Fruit fly (Drosophila melanogaster) whole organism, embryonic: Measurements from ENCODE around the gene CG15643.

Experiments used
- BEAF-32 ChIP-seq: fragments of 200-800 bp; sonication (Bioruptor generic); optimal IDR thresholded peaks from 3 replicates; lab custom pipeline; 2017; ENCODE audit warnings: missing biosample characterization, missing genetic modification characterization, mild to moderate bottlenecking, moderate library complexity, missing genetic modification reagents
- CG11247 ChIP-seq: fragments of 200-800 bp; sonication (Bioruptor generic); IDR thresholded peaks from 2 replicates; pipeline ENCODE4 v1.3.6; 2022; ENCODE audit warnings: missing biosample characterization, missing genetic modification characterization
- CG11504 ChIP-seq: fragments of 200-800 bp; sonication (Bioruptor generic); optimal IDR thresholded peaks from 3 replicates; lab custom pipeline; 2019; ENCODE audit warnings: missing biosample characterization, mild to moderate bottlenecking, missing genetic modification characterization, moderate library complexity
- CG13424 ChIP-seq: fragments of 200-800 bp; sonication (Bioruptor generic); optimal IDR thresholded peaks from 2 replicates; lab custom pipeline; 2019; ENCODE audit warnings: missing biosample characterization, mild to moderate bottlenecking, missing genetic modification characterization, moderate library complexity
- CG13775 ChIP-seq: fragments of 200-800 bp; sonication (Bioruptor generic); optimal IDR thresholded peaks from 3 replicates; lab custom pipeline; 2017; ENCODE audit warnings: missing biosample characterization, mild to moderate bottlenecking, missing genetic modification characterization
- CG1603 ChIP-seq: fragments of 200-800 bp; sonication (Bioruptor generic); optimal IDR thresholded peaks from 2 replicates; lab custom pipeline; 2019; ENCODE audit warnings: missing biosample characterization, mild to moderate bottlenecking, missing genetic modification characterization, moderate library complexity
- CG17186 ChIP-seq: fragments of 200-800 bp; sonication (Bioruptor generic); optimal IDR thresholded peaks from 3 replicates; lab custom pipeline; 2017; ENCODE audit warnings: missing biosample characterization, missing genetic modification reagents, missing genetic modification characterization
- CG17361 ChIP-seq: fragments of 200-800 bp; sonication (Bioruptor generic); IDR thresholded peaks from 3 replicates; pipeline ENCODE4 v1.3.6; 2022; ENCODE audit warnings: missing biosample characterization, missing genetic modification characterization
- CG17829 ChIP-seq: fragments of 200-800 bp; optimal IDR thresholded peaks from 2 replicates; lab custom pipeline; 2019; ENCODE audit warnings: missing biosample characterization, mild to moderate bottlenecking, missing genetic modification characterization, moderate library complexity
- CG1832 ChIP-seq: fragments of 200-800 bp; sonication (Bioruptor generic); optimal IDR thresholded peaks from 2 replicates; lab custom pipeline; 2017; ENCODE audit warnings: missing biosample characterization, mild to moderate bottlenecking, missing genetic modification characterization, inconsistent platforms
- CG2712 ChIP-seq: fragments of 200-800 bp; optimal IDR thresholded peaks from 3 replicates; lab custom pipeline; 2019; ENCODE audit warnings: missing biosample characterization, mild to moderate bottlenecking, missing genetic modification characterization, moderate library complexity
- CG3281 ChIP-seq: fragments of 200-800 bp; sonication (Bioruptor generic); optimal IDR thresholded peaks from 3 replicates; lab custom pipeline; 2017; ENCODE audit warnings: missing biosample characterization, mild to moderate bottlenecking, missing genetic modification characterization
- CG3407 ChIP-seq: fragments of 200-800 bp; sonication (Bioruptor generic); optimal IDR thresholded peaks from 2 replicates; lab custom pipeline; 2018; ENCODE audit warnings: missing biosample characterization, mild to moderate bottlenecking, missing genetic modification characterization
- CG34422 ChIP-seq: fragments of 200-800 bp; sonication (Bioruptor generic); IDR thresholded peaks from 3 replicates; pipeline ENCODE4 v1.3.6; 2022; ENCODE audit warnings: missing biosample characterization, missing genetic modification characterization
- CG6791 ChIP-seq: fragments of 200-800 bp; sonication (Bioruptor generic); IDR thresholded peaks from 3 replicates; pipeline ENCODE4 v1.3.6; 2022; ENCODE audit warnings: missing biosample characterization, missing genetic modification characterization; ENCODE audit not compliant: partially characterized antibody
- CG6813 ChIP-seq: fragments of 200-800 bp; sonication (Bioruptor generic); optimal IDR thresholded peaks from 2 replicates; lab custom pipeline; 2017; ENCODE audit warnings: missing biosample characterization, missing genetic modification characterization, mild to moderate bottlenecking, moderate library complexity, missing genetic modification reagents
- CG7271 ChIP-seq: fragments of 200-800 bp; sonication (Bioruptor generic); optimal IDR thresholded peaks from 2 replicates; lab custom pipeline; 2018; ENCODE audit warnings: missing biosample characterization, mild to moderate bottlenecking, missing genetic modification characterization, moderate library complexity
- CG7745 ChIP-seq: fragments of 200-800 bp; sonication (Bioruptor generic); optimal IDR thresholded peaks from 2 replicates; lab custom pipeline; 2018; ENCODE audit warnings: missing biosample characterization, mild to moderate bottlenecking, missing genetic modification characterization, moderate library complexity
- CG7839 ChIP-seq: fragments of 200-800 bp; sonication (Bioruptor generic); optimal IDR thresholded peaks from 3 replicates; lab custom pipeline; 2018; ENCODE audit warnings: missing biosample characterization, mild to moderate bottlenecking, missing genetic modification characterization, moderate library complexity
- CG8359 ChIP-seq: fragments of 200-800 bp; sonication (Bioruptor generic); optimal IDR thresholded peaks from 2 replicates; lab custom pipeline; 2017; ENCODE audit warnings: missing biosample characterization, mild to moderate bottlenecking, missing genetic modification characterization, borderline replicate concordance
- CG9797 ChIP-seq: fragments of 200-800 bp; sonication (Bioruptor generic); optimal IDR thresholded peaks from 3 replicates; lab custom pipeline; 2018; ENCODE audit warnings: missing biosample characterization, mild to moderate bottlenecking, missing genetic modification characterization
- CTCF ChIP-seq: fragments of 200-800 bp; sonication (Bioruptor generic); optimal IDR thresholded peaks from 2 replicates; lab custom pipeline; 2017; ENCODE audit warnings: missing biosample characterization, mild to moderate bottlenecking, missing genetic modification characterization, moderate library complexity
- Deaf1 ChIP-seq: fragments of 200-800 bp; optimal IDR thresholded peaks from 3 replicates; lab custom pipeline; 2019; ENCODE audit warnings: missing biosample characterization, mild to moderate bottlenecking, missing genetic modification characterization, moderate library complexity
- Dp ChIP-seq: fragments of 200-800 bp; sonication (Bioruptor generic); optimal IDR thresholded peaks from 2 replicates; lab custom pipeline; 2018; ENCODE audit warnings: missing biosample characterization, mild to moderate bottlenecking, missing genetic modification characterization, moderate library complexity
- Hand ChIP-seq: fragments of 200-800 bp; sonication (Bioruptor generic); optimal IDR thresholded peaks from 2 replicates; lab custom pipeline; 2017; ENCODE audit warnings: mild to moderate bottlenecking, missing biosample characterization, missing genetic modification reagents, missing genetic modification characterization
- Jarid2 ChIP-seq: fragments of 200-800 bp; sonication (Bioruptor generic); optimal IDR thresholded peaks from 3 replicates; lab custom pipeline; 2017; ENCODE audit warnings: mild to moderate bottlenecking, missing biosample characterization, missing genetic modification reagents, missing genetic modification characterization
- Med ChIP-seq: fragments of 200-800 bp; sonication (Bioruptor generic); peaks from one replicate; lab custom pipeline; 2016; ENCODE audit warnings: missing biosample characterization, missing genetic modification characterization, mild to moderate bottlenecking, inconsistent platforms, moderate library complexity
- Pdp1 ChIP-seq, 2 experiments: fragments of 200-800 bp; sonication (Bioruptor generic); optimal IDR thresholded peaks; 3 replicates each; lab custom pipeline; 2016; ENCODE audit warnings: missing biosample characterization in 2 of 2, missing genetic modification characterization in 2 of 2, mild to moderate bottlenecking in 1 of 2, moderate library complexity in 1 of 2
- Ravus ChIP-seq: fragments of 200-800 bp; sonication (Bioruptor generic); IDR thresholded peaks from 2 replicates; pipeline ENCODE4 v1.3.6; 2022; ENCODE audit warnings: missing biosample characterization, missing genetic modification characterization
- Rfx ChIP-seq: fragments of 200-800 bp; sonication (Bioruptor generic); IDR thresholded peaks from 2 replicates; pipeline ENCODE4 v1.3.6; 2022; ENCODE audit warnings: missing biosample characterization, missing genetic modification characterization
- Rx ChIP-seq: fragments of 200-800 bp; sonication (Bioruptor generic); IDR thresholded peaks from 2 replicates; pipeline ENCODE4 v1.3.6; 2022; ENCODE audit warnings: missing biosample characterization, missing genetic modification characterization
- Sin3A ChIP-seq: fragments of >200 bp; optimal IDR thresholded peaks from 2 replicates; lab custom pipeline; 2018
- Sry-δ ChIP-seq: fragments of 200-800 bp; sonication (Bioruptor generic); optimal IDR thresholded peaks from 2 replicates; lab custom pipeline; 2016; ENCODE audit warnings: missing biosample characterization, missing genetic modification characterization
- amos ChIP-seq: fragments of 200-800 bp; sonication (Bioruptor generic); IDR thresholded peaks from 2 replicates; pipeline ENCODE4 v1.3.6; 2022; ENCODE audit warnings: missing biosample characterization, missing genetic modification characterization; ENCODE audit not compliant: partially characterized antibody
- ap ChIP-seq: fragments of 200-800 bp; sonication (Bioruptor generic); IDR thresholded peaks from 2 replicates; pipeline ENCODE4 v1.3.6; 2022; ENCODE audit warnings: missing biosample characterization, missing genetic modification characterization
- cg ChIP-seq: fragments of 200-800 bp; sonication (Bioruptor generic); optimal IDR thresholded peaks from 3 replicates; lab custom pipeline; 2019; ENCODE audit warnings: missing biosample characterization, mild to moderate bottlenecking, missing genetic modification characterization, moderate library complexity
- chm ChIP-seq: fragments of 200-800 bp; sonication (Bioruptor generic); IDR thresholded peaks from 2 replicates; pipeline ENCODE4 v1.3.6; 2022; ENCODE audit warnings: missing biosample characterization, missing genetic modification characterization
- crp ChIP-seq, 2 experiments: fragments of 200-800 bp; sonication (Bioruptor generic); optimal IDR thresholded peaks; 2 replicates in 1 of 2; 3 replicates in 1 of 2; lab custom pipeline; 2017; ENCODE audit warnings: missing biosample characterization in 2 of 2, missing genetic modification characterization in 2 of 2, mild to moderate bottlenecking in 1 of 2, moderate library complexity in 1 of 2
- dm ChIP-seq: fragments of 200-800 bp; sonication (Bioruptor generic); optimal IDR thresholded peaks from 3 replicates; lab custom pipeline; 2016; ENCODE audit warnings: missing biosample characterization, missing genetic modification characterization
- hb ChIP-seq: fragments of 200-800 bp; sonication (Bioruptor generic); IDR thresholded peaks from 3 replicates; pipeline ENCODE4 v1.3.6; 2022; ENCODE audit warnings: missing biosample characterization, missing genetic modification characterization; ENCODE audit not compliant: partially characterized antibody
- kah ChIP-seq: fragments of 200-800 bp; sonication (Bioruptor generic); optimal IDR thresholded peaks from 2 replicates; lab custom pipeline; 2018; ENCODE audit warnings: missing biosample characterization, mild to moderate bottlenecking, missing genetic modification characterization
- lilli ChIP-seq: fragments of 200-800 bp; sonication (Bioruptor generic); optimal IDR thresholded peaks from 3 replicates; lab custom pipeline; 2016; ENCODE audit warnings: missing biosample characterization, missing genetic modification characterization
- mam ChIP-seq: fragments of 200-800 bp; sonication (Bioruptor generic); optimal IDR thresholded peaks from 3 replicates; lab custom pipeline; 2016; ENCODE audit warnings: missing biosample characterization, missing genetic modification characterization
- nerfin-2 ChIP-seq: fragments of 200-800 bp; sonication (Bioruptor generic); IDR thresholded peaks from 2 replicates; pipeline ENCODE4 v1.3.6; 2022; ENCODE audit warnings: missing biosample characterization, missing genetic modification characterization; ENCODE audit not compliant: partially characterized antibody
- nmo ChIP-seq: fragments of 200-800 bp; sonication (Bioruptor generic); optimal IDR thresholded peaks from 2 replicates; lab custom pipeline; 2018; ENCODE audit warnings: missing biosample characterization, mild to moderate bottlenecking, missing genetic modification characterization, moderate library complexity
- phol ChIP-seq: fragments of 200-800 bp; sonication (Bioruptor generic); optimal IDR thresholded peaks from 3 replicates; lab custom pipeline; 2018; ENCODE audit warnings: missing biosample characterization, mild to moderate bottlenecking, missing genetic modification characterization, moderate library complexity
- pum ChIP-seq: fragments of 200-800 bp; sonication (Bioruptor generic); optimal IDR thresholded peaks from 2 replicates; lab custom pipeline; 2016; ENCODE audit warnings: missing biosample characterization, missing genetic modification characterization
- sens ChIP-seq: fragments of 200-800 bp; sonication (Bioruptor generic); peaks from one replicate; lab custom pipeline; 2016; ENCODE audit warnings: missing biosample characterization, missing genetic modification characterization
- sna ChIP-seq: fragments of 200-800 bp; sonication (Bioruptor generic); IDR thresholded peaks from 2 replicates; pipeline ENCODE4 v1.3.6; 2022; ENCODE audit warnings: missing biosample characterization, missing genetic modification characterization; ENCODE audit not compliant: partially characterized antibody
- unc-4 ChIP-seq: fragments of 200-800 bp; sonication (Bioruptor generic); IDR thresholded peaks from 2 replicates; pipeline ENCODE4 v1.3.6; 2022; ENCODE audit warnings: missing biosample characterization, missing genetic modification characterization; ENCODE audit not compliant: partially characterized antibody

CG15643 gene

DNA sequence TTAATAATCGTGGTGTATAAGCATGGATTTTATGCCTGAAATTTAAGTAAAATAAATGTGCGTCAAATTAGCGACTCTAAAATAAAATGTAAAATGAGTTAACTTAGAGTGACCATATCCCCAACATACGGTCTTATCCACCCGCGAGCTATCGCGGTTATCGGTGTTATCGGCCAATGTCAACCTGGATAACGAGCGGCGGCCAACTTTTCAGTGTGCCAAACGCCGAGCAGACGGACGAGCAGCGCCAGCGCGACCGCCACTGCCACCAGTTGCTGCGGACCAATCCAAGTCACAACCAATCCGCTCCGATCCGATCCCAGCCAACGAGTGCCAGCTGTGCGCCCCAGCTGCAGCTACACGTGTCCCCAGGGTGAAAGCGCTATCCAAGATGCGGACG lies 6.1 kb upstream of the CG15643 start, which contains the start of the genes cerv and CG7872 (continued):
- TF ChIP-seq sna (GFP tag; lab: Robert Waterston, UW) (peak; percentile 66), CG13775 (no peak), BEAF-32 (GFP tag; lab: Kevin White, UChicago) (peak; percentile 61), sens (peak; percentile 45), hb (GFP tag; lab: Robert Waterston, UW) (peak; percentile 70), amos (GFP tag; lab: Robert Waterston, UW) (peak; percentile 71), CG11504 (no peak), Rfx (GFP tag; lab: Robert Waterston, UW) (peak; percentile 30; the same call in 1 of the 2 replicates), nerfin-2 (GFP tag; lab: Robert Waterston, UW) (peak; percentile 67), Sry-δ (GFP tag; lab: Kevin White, UChicago) (peak; percentile 71), Med (GFP tag; lab: Kevin White, UChicago) (peak; percentile 82), Hand (GFP tag; lab: Kevin White, UChicago) (no peak), CG34422 (GFP tag; lab: Robert Waterston, UW) (no peak), CG9797 (GFP tag; lab: Kevin White, UChicago) (peak; percentile 72), CG3407 (GFP tag; lab: Kevin White, UChicago) (no peak), CG7839 (tag; lab: Kevin White, UChicago) (no peak), Deaf1 (tag; lab: Kevin White, UChicago) (peak; percentile 13), CG17361 (GFP tag; lab: Robert Waterston, UW) (0 out of 3 replicates have a peak, but pooled peaks have one; percentile 17), CG6791 (GFP tag; lab: Robert Waterston, UW) (peak; percentile 78; the same call in 2 of the 3 replicates), Sin3A (peak; percentile 22), CG7745 (tag; lab: Kevin White, UChicago) (no peak), Ravus (GFP tag; lab: Robert Waterston, UW) (no peak), CG11247 (GFP tag; lab: Robert Waterston, UW) (no peak), phol (tag; lab: Kevin White, UChicago) (peak; percentile 36), CG17829 (tag; lab: Kevin White, UChicago) (peak; percentile 39), Pdp1 (GFP tag; optimal IDR thresholded peaks at IDR 0.05; lab: Kevin White, UChicago) (peak in 1 of 2 experiments; percentile 19), chm (GFP tag; lab: Robert Waterston, UW) (0 out of 2 replicates have a peak, but pooled peaks have one; percentile 41), Rx (GFP tag; lab: Robert Waterston, UW) (no peak), lilli (GFP tag; lab: Kevin White, UChicago) (no peak), CG3281 (GFP tag; lab: Kevin White, UChicago) (peak; percentile 3), unc-4 (GFP tag; lab: Robert Waterston, UW) (peak; percentile 59), CG17186 (GFP tag; lab: Kevin White, UChicago) (peak; percentile 21), ap (no peak), kah (peak; percentile 31), CG2712 (tag; lab: Kevin White, UChicago) (peak; percentile 3), dm (GFP tag; lab: Kevin White, UChicago) (peak; percentile 30), CTCF (GFP tag; lab: Kevin White, UChicago) (peak; percentile 19), pum (no peak), Dp (GFP tag; lab: Kevin White, UChicago) (peak; percentile 44), CG13424 (tag; lab: Kevin White, UChicago) (no peak), cg (GFP tag; lab: Kevin White, UChicago) (no peak), CG8359 (no peak), CG1832 (GFP tag; lab: Kevin White, UChicago) (no peak), nmo (GFP tag; lab: Kevin White, UChicago) (peak; percentile 1), CG7271 (tag; lab: Kevin White, UChicago) (no peak), Jarid2 (peak; percentile 59), crp (GFP tag; optimal IDR thresholded peaks at IDR 0.05; lab: Kevin White, UChicago) (peak in 1 of 2 experiments; percentile 45), CG1603 (tag; lab: Kevin White, UChicago) (peak; percentile 58), CG6813 (GFP tag; lab: Kevin White, UChicago) (no peak), mam (GFP tag; lab: Kevin White, UChicago) (no peak)
